Worm (Caenorhabditis elegans) whole organism, mixed stage, embryonic: ENCODE data around the gene hst-6.

Experiments used
- M03D4.4 ChIP-seq: sonication (generic microtip); optimal IDR thresholded peaks from 2 replicates; lab custom pipeline; 2017; ENCODE audit warnings: mild to moderate bottlenecking, missing genetic modification characterization, missing compliant biosample characterization
- bed-3 ChIP-seq: fragments of 200-800 bp; sonication (Bioruptor generic); optimal IDR thresholded peaks from 3 replicates; lab custom pipeline; 2018; ENCODE audit warnings: mild to moderate bottlenecking, missing genetic modification characterization, moderate library complexity, missing compliant biosample characterization
- ceh-39 ChIP-seq: fragments of 150-350 bp; optimal IDR thresholded peaks from 2 replicates; lab custom pipeline; 2014; ENCODE audit warnings: missing biosample characterization, missing genetic modification characterization
- ceh-83 ChIP-seq: fragments of 200-800 bp; sonication (Bioruptor generic); optimal IDR thresholded peaks from 2 replicates; lab custom pipeline; 2018; ENCODE audit warnings: mild to moderate bottlenecking, missing genetic modification characterization, missing compliant biosample characterization
- ces-1 ChIP-seq: fragments of 150-350 bp; optimal IDR thresholded peaks from 2 replicates; lab custom pipeline; 2014; ENCODE audit warnings: missing biosample characterization, missing genetic modification reagents, missing genetic modification characterization
- elt-1 ChIP-seq: sonication (generic microtip); optimal IDR thresholded peaks from 2 replicates; lab custom pipeline; 2017; ENCODE audit warnings: missing genetic modification characterization, mild to moderate bottlenecking, missing compliant biosample characterization, antibody characterized with exemption, moderate library complexity, borderline replicate concordance; ENCODE audit not compliant: insufficient read depth
- elt-3 ChIP-seq: fragments of 150-350 bp; optimal IDR thresholded peaks from 2 replicates; lab custom pipeline; 2014; ENCODE audit warnings: missing biosample characterization, missing genetic modification characterization
- flh-1 ChIP-seq: fragments of 200-800 bp; sonication (Bioruptor generic); optimal IDR thresholded peaks from 2 replicates; lab custom pipeline; 2018; ENCODE audit warnings: mild to moderate bottlenecking, missing genetic modification characterization, moderate library complexity, missing compliant biosample characterization
- hlh-1 ChIP-seq: fragments of 150-350 bp; optimal IDR thresholded peaks from 2 replicates; lab custom pipeline; 2014; ENCODE audit warnings: missing biosample characterization, missing genetic modification reagents, missing genetic modification characterization
- lin-13 ChIP-seq: fragments of 150-350 bp; optimal IDR thresholded peaks from 2 replicates; lab custom pipeline; 2014; ENCODE audit warnings: missing biosample characterization, missing genetic modification characterization
- lin-32 ChIP-seq: fragments of 200-800 bp; sonication (Bioruptor generic); optimal IDR thresholded peaks from 2 replicates; lab custom pipeline; 2018; ENCODE audit warnings: mild to moderate bottlenecking, missing genetic modification characterization, missing compliant biosample characterization
- mep-1 ChIP-seq: fragments of 150-350 bp; optimal IDR thresholded peaks from 2 replicates; lab custom pipeline; 2017; ENCODE audit warnings: missing biosample characterization, missing genetic modification reagents, missing genetic modification characterization, inconsistent platforms
- nhr-76 ChIP-seq: sonication (generic microtip); optimal IDR thresholded peaks from 2 replicates; lab custom pipeline; 2017; ENCODE audit warnings: missing biosample characterization, missing genetic modification characterization
- snpc-4 ChIP-seq: fragments of 150-350 bp; optimal IDR thresholded peaks from 2 replicates; lab custom pipeline; 2014; ENCODE audit warnings: missing biosample characterization, missing genetic modification characterization
- unc-120 ChIP-seq: sonication (generic microtip); optimal IDR thresholded peaks from 2 replicates; lab custom pipeline; 2017; ENCODE audit warnings: missing genetic modification characterization, missing compliant biosample characterization; ENCODE audit not compliant: poor library complexity, severe bottlenecking
- unc-39 ChIP-seq: fragments of 150-350 bp; optimal IDR thresholded peaks from 2 replicates; lab custom pipeline; 2014; ENCODE audit warnings: missing biosample characterization, missing genetic modification characterization
- zip-8 ChIP-seq: fragments of 150-350 bp; optimal IDR thresholded peaks from 2 replicates; lab custom pipeline; 2014; ENCODE audit warnings: missing biosample characterization, missing genetic modification characterization

The hst-6 gene

ce11 chrX:5321563-5321962, 46.2 kb downstream of the hst-6 start:
- no peak for TF ChIP-seq zip-8 (tag; lab: Kevin White, UChicago)
- TF ChIP-seq ces-1 (GFP tag; lab: Kevin White, UChicago), result peak; percentile 82

ce11 chrX:5323287-5323686, 47.9 kb downstream of the hst-6 start, which contains the start of gene sto-2:
sto-2 (minus strand) TSS chrX:5323387.
- TF ChIP-seq unc-120 (no peak), flh-1 (no peak), ceh-83 (GFP tag; lab: Kevin White, UChicago) (no peak), mep-1 (tag; lab: Kevin White, UChicago) (no peak), elt-1 (no peak), hlh-1 (tag; lab: Kevin White, UChicago) (no peak), ceh-39 (tag; lab: Kevin White, UChicago) (no peak), lin-13 (tag; lab: Kevin White, UChicago) (no peak), zip-8 (tag; lab: Kevin White, UChicago) (no peak), nhr-76 (tag; lab: Kevin White, UChicago) (no peak), elt-3 (tag; lab: Kevin White, UChicago) (no peak), bed-3 (no peak), M03D4.4 (tag; lab: Kevin White, UChicago) (no peak), lin-32 (GFP tag; lab: Kevin White, UChicago) (no peak), unc-39 (tag; lab: Kevin White, UChicago) (no peak), snpc-4 (tag; lab: Kevin White, UChicago) (no peak)
